Fruit fly (Drosophila melanogaster) whole organism, wandering third instar larva: ENCODE data around the gene tal-2A.

Source experiments
- Abd-B ChIP-seq: fragments of >200 bp; optimal IDR thresholded peaks from 2 replicates; lab custom pipeline; 2017; ENCODE audit warnings: missing biosample characterization, missing genetic modification characterization
- CrebA ChIP-seq: fragments of 200-800 bp; sonication (Bioruptor generic); optimal IDR thresholded peaks from 2 replicates; lab custom pipeline; 2016; ENCODE audit warnings: missing biosample characterization, mild to moderate bottlenecking, missing genetic modification characterization, borderline replicate concordance
- Dif ChIP-seq: fragments of 200-275, 200-300 bp; sonication (Bioruptor generic); optimal IDR thresholded peaks from 2 replicates; lab custom pipeline; 2018; ENCODE audit warnings: missing biosample characterization, missing genetic modification characterization; ENCODE audit not compliant: partially characterized antibody
- HLH106 ChIP-seq: fragments of 200-800 bp; optimal IDR thresholded peaks from 3 replicates; lab custom pipeline; 2019; ENCODE audit warnings: missing biosample characterization, mild to moderate bottlenecking, missing genetic modification characterization, moderate library complexity
- Hnf4 ChIP-seq: fragments of 200-800 bp; sonication (Bioruptor generic); optimal IDR thresholded peaks from 2 replicates; lab custom pipeline; 2016; ENCODE audit warnings: missing biosample characterization, mild to moderate bottlenecking, missing genetic modification characterization
- Hr83 ChIP-seq: fragments of 200-300 bp; sonication (Bioruptor generic); optimal IDR thresholded peaks from 2 replicates; lab custom pipeline; 2016; ENCODE audit warnings: missing biosample characterization, mild to moderate bottlenecking, missing genetic modification characterization, moderate library complexity; ENCODE audit not compliant: poor library complexity, severe bottlenecking
- Jra ChIP-seq: sonication (Bioruptor generic); optimal IDR thresholded peaks from 2 replicates; lab custom pipeline; 2016; ENCODE audit warnings: missing biosample characterization, missing genetic modification characterization
- Mio ChIP-seq: sonication (Bioruptor generic); optimal IDR thresholded peaks from 2 replicates; lab custom pipeline; 2016; ENCODE audit warnings: missing biosample characterization, missing genetic modification characterization
- Myc ChIP-seq: fragments of >200 bp; optimal IDR thresholded peaks from 2 replicates; lab custom pipeline; 2017
- N ChIP-seq: fragments of >200 bp; optimal IDR thresholded peaks from 2 replicates; lab custom pipeline; 2018; ENCODE audit warnings: missing biosample characterization, missing external identifiers, missing genetic modification characterization
- OdsH ChIP-seq: fragments of 200-800 bp; sonication (Bioruptor generic); optimal IDR thresholded peaks from 2 replicates; lab custom pipeline; 2016; ENCODE audit warnings: missing biosample characterization, mild to moderate bottlenecking, missing genetic modification characterization
- Rel ChIP-seq, 2 experiments: fragments of 200-800 bp; sonication (Bioruptor generic) in 1 of 2; optimal IDR thresholded peaks; 2 replicates in 1 of 2; 3 replicates in 1 of 2; lab custom pipeline; 2016 to 2019; ENCODE audit warnings: mild to moderate bottlenecking in 2 of 2, missing biosample characterization in 2 of 2, missing genetic modification characterization in 2 of 2, moderate library complexity in 1 of 2
- Sp1 ChIP-seq: fragments of 200-800 bp; sonication (Bioruptor generic); optimal IDR thresholded peaks from 3 replicates; lab custom pipeline; 2019; ENCODE audit warnings: missing biosample characterization, mild to moderate bottlenecking, missing genetic modification characterization, moderate library complexity
- Vsx2 ChIP-seq: fragments of 200-300, 225-300 bp; sonication (Bioruptor generic); optimal IDR thresholded peaks from 2 replicates; lab custom pipeline; 2018; ENCODE audit warnings: missing biosample characterization, missing genetic modification characterization; ENCODE audit not compliant: partially characterized antibody
- br ChIP-seq: fragments of 200-800 bp; sonication (Bioruptor generic); optimal IDR thresholded peaks from 2 replicates; lab custom pipeline; 2016; ENCODE audit warnings: missing biosample characterization, missing genetic modification characterization
- brk ChIP-seq: fragments of 200-800 bp; sonication (Bioruptor generic); optimal IDR thresholded peaks from 2 replicates; lab custom pipeline; 2016; ENCODE audit warnings: missing biosample characterization, mild to moderate bottlenecking, missing genetic modification characterization
- dl ChIP-seq, 2 experiments: fragments of 175-275, 200-275 bp in 1 of 2; fragments of 200-275 bp in 1 of 2; sonication (Bioruptor generic); optimal IDR thresholded peaks; lab custom pipeline; 2018; ENCODE audit warnings: mild to moderate bottlenecking in 2 of 2, missing biosample characterization in 2 of 2, missing genetic modification characterization in 2 of 2, moderate library complexity in 2 of 2; ENCODE audit not compliant: partially characterized antibody in 2 of 2, insufficient read depth in 1 of 2
- dsf ChIP-seq: sonication (Bioruptor generic); optimal IDR thresholded peaks from 2 replicates; lab custom pipeline; 2016; ENCODE audit warnings: missing biosample characterization, missing genetic modification characterization, borderline replicate concordance
- ey ChIP-seq: fragments of 200-800 bp; sonication (Bioruptor generic); optimal IDR thresholded peaks from 2 replicates; lab custom pipeline; 2016; ENCODE audit warnings: missing biosample characterization, missing genetic modification characterization
- foxo ChIP-seq, 2 experiments: fragments of 200-800 bp; sonication (Bioruptor generic); optimal IDR thresholded peaks; 2 replicates in 1 of 2; 3 replicates in 1 of 2; lab custom pipeline; 2016 to 2017; ENCODE audit warnings: missing biosample characterization in 2 of 2, missing genetic modification characterization in 2 of 2
- fru ChIP-seq: fragments of 200-800 bp; sonication (Bioruptor generic); optimal IDR thresholded peaks from 3 replicates; lab custom pipeline; 2016; ENCODE audit warnings: missing biosample characterization, mild to moderate bottlenecking, missing genetic modification characterization
- h ChIP-seq: fragments of 200-800 bp; sonication (Bioruptor generic); optimal IDR thresholded peaks from 3 replicates; lab custom pipeline; 2016; ENCODE audit warnings: missing biosample characterization, mild to moderate bottlenecking, missing genetic modification characterization
- jim ChIP-seq: fragments of 175-275, 200-325 bp; sonication (Bioruptor generic); optimal IDR thresholded peaks from 2 replicates; lab custom pipeline; 2016; ENCODE audit warnings: missing biosample characterization, mild to moderate bottlenecking, missing genetic modification characterization
- lola ChIP-seq: fragments of >200 bp; optimal IDR thresholded peaks from 2 replicates; lab custom pipeline; 2017; ENCODE audit warnings: missing biosample characterization, missing genetic modification characterization
- pan ChIP-seq: fragments of >200 bp; optimal IDR thresholded peaks from 2 replicates; lab custom pipeline; 2017
- psq ChIP-seq: fragments of 200-800 bp; sonication (Bioruptor generic); optimal IDR thresholded peaks from 3 replicates; lab custom pipeline; 2017; ENCODE audit warnings: missing biosample characterization, mild to moderate bottlenecking, missing genetic modification characterization, moderate library complexity
- sv ChIP-seq: fragments of 200-800 bp; sonication (Bioruptor generic); optimal IDR thresholded peaks from 3 replicates; lab custom pipeline; 2016; ENCODE audit warnings: missing biosample characterization, missing genetic modification characterization
- tai ChIP-seq: sonication (Bioruptor generic); optimal IDR thresholded peaks from 2 replicates; lab custom pipeline; 2016; ENCODE audit warnings: missing biosample characterization, missing genetic modification characterization
- usp ChIP-seq: fragments of >200 bp; optimal IDR thresholded peaks from 2 replicates; lab custom pipeline; 2017; ENCODE audit warnings: missing biosample characterization, missing genetic modification characterization
- woc ChIP-seq: sonication (Bioruptor generic); optimal IDR thresholded peaks from 2 replicates; lab custom pipeline; 2016; ENCODE audit warnings: missing biosample characterization, mild to moderate bottlenecking, missing genetic modification characterization

Gene tal-2A

dm6 chr3R:13783397-13783796, 29.5 kb upstream of the tal-2A start:
- no peak for TF ChIP-seq Myc (lab: Kevin White, UChicago)
- TF ChIP-seq psq (GFP tag; lab: Kevin White, UChicago), result no peak
- TF ChIP-seq HLH106 (tag; lab: Kevin White, UChicago), result no peak
- no peak for TF ChIP-seq Jra (GFP tag; lab: Kevin White, UChicago)
- no peak for TF ChIP-seq Vsx2
- TF ChIP-seq jim (GFP tag; lab: Kevin White, UChicago), result no peak
- no peak for TF ChIP-seq h (GFP tag; lab: Kevin White, UChicago)
- TF ChIP-seq Hr83, result no peak
- no peak for TF ChIP-seq foxo (GFP tag; optimal IDR thresholded peaks at IDR 0.05; lab: Kevin White, UChicago)
- no peak for TF ChIP-seq brk (GFP tag; lab: Kevin White, UChicago)
- TF ChIP-seq Abd-B, result no peak
- no peak for TF ChIP-seq Mio (GFP tag; lab: Kevin White, UChicago)
- no peak for TF ChIP-seq dl (GFP tag; optimal IDR thresholded peaks at IDR 0.05; lab: Kevin White, UChicago; ENCODE audit: insufficient read depth in 1 of 2, partially characterized antibody in 2 of 2)
- TF ChIP-seq CrebA (GFP tag; lab: Kevin White, UChicago), result no peak

DNA sequence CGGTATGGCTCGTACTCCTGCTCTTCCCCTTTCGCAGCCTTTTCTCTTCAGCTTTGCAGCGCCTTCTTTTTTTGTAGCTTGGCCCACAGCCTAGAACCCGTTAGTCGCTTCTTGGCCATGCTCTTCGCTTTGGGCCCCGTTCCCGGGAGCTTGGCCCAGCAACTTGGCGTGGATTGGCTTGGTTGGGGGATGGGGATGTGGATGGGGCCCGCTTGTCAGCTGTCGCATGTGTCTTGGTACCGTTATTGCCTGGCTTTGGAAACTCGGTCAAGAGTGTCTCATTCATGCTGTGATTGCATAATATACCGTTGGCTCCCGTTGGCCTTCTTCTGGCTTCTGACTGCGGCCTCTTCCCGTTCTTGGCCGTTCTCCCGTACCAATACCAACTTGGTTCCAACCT, 27.0 kb upstream of the tal-2A start:
- TF ChIP-seq Sp1 (no peak), N (GFP tag; lab: Kevin White, UChicago) (no peak), h (GFP tag; lab: Kevin White, UChicago) (no peak), usp (GFP tag; lab: Kevin White, UChicago) (no peak), sv (GFP tag; lab: Kevin White, UChicago) (no peak), fru (GFP tag; lab: Kevin White, UChicago) (no peak), psq (GFP tag; lab: Kevin White, UChicago) (no peak), br (GFP tag; lab: Kevin White, UChicago) (no peak), tai (GFP tag; lab: Kevin White, UChicago) (no peak), Abd-B (no peak)
- TF ChIP-seq, all 38 proteins: peak for 0

DNA sequence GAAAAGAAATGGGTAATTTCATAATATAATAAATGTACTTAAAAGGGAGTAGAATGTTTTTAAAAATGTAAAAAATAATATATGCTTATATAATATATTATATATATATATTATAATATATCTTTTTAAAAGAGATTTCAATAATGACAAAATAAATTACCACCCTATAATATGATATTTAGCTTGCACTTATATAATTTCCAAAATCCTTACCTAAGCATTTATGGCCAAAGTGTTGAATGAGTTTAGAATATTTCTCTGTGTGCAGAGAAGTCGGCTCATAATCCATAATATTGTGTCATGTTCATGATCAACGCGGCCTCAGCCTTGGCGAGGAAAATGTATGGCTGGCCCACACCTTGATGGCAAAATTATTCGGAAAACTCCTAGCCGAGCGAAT, 24.7 kb upstream of the tal-2A start:
- TF ChIP-seq lola (GFP tag; lab: Kevin White, UChicago), result no peak
- no peak for TF ChIP-seq Hr83
- no peak for TF ChIP-seq Abd-B
- TF ChIP-seq OdsH (GFP tag; lab: Kevin White, UChicago), result no peak
- TF ChIP-seq Hnf4 (GFP tag; lab: Kevin White, UChicago), result no peak
- TF ChIP-seq ey (GFP tag; lab: Kevin White, UChicago), result no peak
- TF ChIP-seq pan (lab: Kevin White, UChicago), result no peak
- no peak for TF ChIP-seq sv (GFP tag; lab: Kevin White, UChicago)
- no peak for TF ChIP-seq dsf (GFP tag; lab: Kevin White, UChicago)

DNA sequence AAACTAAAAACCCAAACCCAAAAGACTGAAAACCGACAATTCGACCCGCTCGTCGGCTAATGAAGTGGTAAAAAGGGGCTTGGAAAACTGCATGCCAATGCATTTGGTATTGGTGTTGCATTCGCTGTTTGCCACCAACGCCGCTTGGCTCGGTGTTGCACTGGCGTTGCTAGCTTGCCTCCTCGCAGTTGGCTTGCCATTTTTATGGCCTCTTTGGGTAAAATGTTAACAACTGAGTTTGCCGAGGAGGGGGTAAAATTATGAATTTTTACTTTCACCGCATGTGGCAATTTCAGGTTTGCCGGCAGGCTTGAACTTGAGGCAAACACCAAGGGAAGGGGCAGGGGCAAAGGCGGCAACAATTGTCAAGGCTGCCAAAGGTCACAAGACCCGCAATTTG, 24.2 kb upstream of the tal-2A start:
- TF ChIP-seq pan (lab: Kevin White, UChicago) (no peak), dl (GFP tag; optimal IDR thresholded peaks at IDR 0.05; lab: Kevin White, UChicago; ENCODE audit: insufficient read depth in 1 of 2, partially characterized antibody in 2 of 2) (no peak), Vsx2 (no peak), HLH106 (tag; lab: Kevin White, UChicago) (no peak), Dif (no peak), dsf (GFP tag; lab: Kevin White, UChicago) (no peak), OdsH (GFP tag; lab: Kevin White, UChicago) (no peak), Hr83 (no peak), Rel (GFP tag; optimal IDR thresholded peaks at IDR 0.05; lab: Kevin White, UChicago) (no peak), Rel (tag; optimal IDR thresholded peaks at IDR 0.05; lab: Kevin White, UChicago) (no peak), Mio (GFP tag; lab: Kevin White, UChicago) (no peak), fru (GFP tag; lab: Kevin White, UChicago) (no peak), br (GFP tag; lab: Kevin White, UChicago) (no peak), CrebA (GFP tag; lab: Kevin White, UChicago) (no peak), woc (GFP tag; lab: Kevin White, UChicago) (no peak)

DNA sequence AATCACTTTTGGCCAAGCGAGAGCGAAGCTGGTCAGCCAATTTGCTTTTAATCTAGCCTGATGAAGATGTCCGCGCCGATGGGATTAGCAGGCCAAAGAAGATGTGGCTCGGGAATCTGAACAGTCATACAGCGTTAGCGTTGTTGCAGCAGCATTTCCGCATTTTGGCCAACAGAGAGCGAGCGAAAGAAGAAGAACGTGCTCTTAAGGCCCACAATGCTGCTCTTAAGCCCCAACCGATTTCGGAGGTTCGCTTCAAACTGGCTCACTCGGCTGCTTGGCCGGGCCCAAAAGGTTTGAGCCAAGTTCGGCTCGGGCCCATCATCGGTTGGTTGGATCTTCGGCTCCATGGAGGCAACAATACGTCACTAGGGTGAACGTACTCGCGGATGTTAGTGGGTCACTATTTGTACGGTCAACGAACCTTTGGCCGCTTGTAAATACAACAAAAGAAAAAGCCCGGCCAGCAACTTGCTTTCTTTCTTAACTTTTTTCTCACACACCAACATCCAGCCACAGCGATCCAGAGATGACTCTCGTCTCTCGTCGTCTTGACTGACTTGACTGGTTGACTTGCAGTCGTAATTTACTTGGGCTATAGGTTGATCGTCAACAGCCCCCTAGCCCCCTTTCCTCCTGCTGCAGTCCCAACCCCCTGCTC, 23.2 kb upstream of the tal-2A start:
- TF ChIP-seq woc (GFP tag; lab: Kevin White, UChicago) (no peak), Dif (peak; percentile 36), lola (GFP tag; lab: Kevin White, UChicago) (no peak), CrebA (GFP tag; lab: Kevin White, UChicago) (no peak)
